Fruit fly (Drosophila melanogaster) whole organism, prepupa: Measurements from ENCODE around the gene lqf.

ENCODE experiments used
- Lpt ChIP-seq: fragments of 200-800 bp; sonication (Bioruptor generic); optimal IDR thresholded peaks from 3 replicates; lab custom pipeline; 2016; ENCODE audit warnings: missing biosample characterization, missing genetic modification characterization
- spab ChIP-seq: fragments of 200-800 bp; sonication (Bioruptor generic); optimal IDR thresholded peaks from 2 replicates; lab custom pipeline; 2017; ENCODE audit warnings: missing biosample characterization, mild to moderate bottlenecking, missing genetic modification characterization, missing genetic modification reagents

DNA sequence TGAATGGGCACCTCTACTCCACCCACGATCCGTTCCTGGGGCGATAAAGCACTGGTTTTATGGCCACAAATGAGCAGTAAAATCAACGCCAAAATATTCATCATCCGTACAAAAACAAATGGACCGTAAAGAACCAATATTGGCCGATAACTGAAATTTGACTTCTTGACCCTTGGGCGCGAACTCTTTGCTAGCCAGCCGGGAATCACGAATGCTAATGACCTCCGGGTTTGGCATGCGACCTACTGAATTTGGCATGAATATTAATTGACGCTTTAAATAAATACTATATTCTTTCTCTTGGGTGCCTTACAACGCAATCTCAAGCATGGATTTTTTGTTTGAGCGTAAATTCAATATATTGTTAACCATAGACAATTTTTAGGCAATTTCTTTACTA lies 11.2 kb downstream of the lqf start, which contains the start of gene CG16998:
- TF ChIP-seq Lpt (GFP tag; lab: Kevin White, UChicago), result no peak
- TF ChIP-seq spab (GFP tag; lab: Kevin White, UChicago), result no peak
